Fruit fly (Drosophila melanogaster) whole organism, pupa: Measurements from ENCODE around the gene LManV.
A peak's percentile ranks its signal among the peaks of the same experiment; 100 is the strongest.

ENCODE experiments used
- CG10348 ChIP-seq: fragments of 200-800 bp; sonication (Bioruptor generic); IDR thresholded peaks from 2 replicates; pipeline ENCODE4 v1.3.6; 2022; ENCODE audit warnings: missing biosample characterization, missing genetic modification characterization
- CG12605 ChIP-seq: fragments of 200-800 bp; sonication (Bioruptor generic); IDR thresholded peaks from 2 replicates; pipeline ENCODE4 v1.3.6; 2022; ENCODE audit warnings: missing biosample characterization, missing genetic modification characterization
- CG13204 ChIP-seq: fragments of 200-800 bp; sonication (Bioruptor generic); optimal IDR thresholded peaks from 2 replicates; lab custom pipeline; 2018; ENCODE audit warnings: missing biosample characterization, mild to moderate bottlenecking, missing genetic modification characterization, moderate library complexity
- CG14655 ChIP-seq: fragments of 200-800 bp; sonication (Bioruptor generic); optimal IDR thresholded peaks from 3 replicates; lab custom pipeline; 2017; ENCODE audit warnings: mild to moderate bottlenecking, missing biosample characterization, missing genetic modification reagents, missing genetic modification characterization
- CG15710 ChIP-seq: fragments of 200-800 bp; sonication (Bioruptor generic); optimal IDR thresholded peaks from 2 replicates; lab custom pipeline; 2018; ENCODE audit warnings: missing biosample characterization, mild to moderate bottlenecking, missing genetic modification characterization, moderate library complexity
- CG17806 ChIP-seq: fragments of 200-800 bp; sonication (Bioruptor generic); optimal IDR thresholded peaks from 2 replicates; lab custom pipeline; 2018; ENCODE audit warnings: missing biosample characterization, mild to moderate bottlenecking, missing genetic modification characterization, moderate library complexity
- CG32121 ChIP-seq: fragments of 200-800 bp; sonication (Bioruptor generic); IDR thresholded peaks from 2 replicates; pipeline ENCODE4 v1.3.6; 2022; ENCODE audit warnings: missing biosample characterization, missing genetic modification characterization
- CG34367 ChIP-seq: fragments of 200-800 bp; sonication (Bioruptor generic); optimal IDR thresholded peaks from 2 replicates; lab custom pipeline; 2018; ENCODE audit warnings: missing biosample characterization, mild to moderate bottlenecking, missing genetic modification characterization
- CG4496 ChIP-seq: fragments of 200-800 bp; sonication (Bioruptor generic); IDR thresholded peaks from 3 replicates; pipeline ENCODE4 v1.3.6; 2022; ENCODE audit warnings: missing biosample characterization, missing genetic modification characterization
- CG8159 ChIP-seq: fragments of 200-800 bp; sonication (Bioruptor generic); optimal IDR thresholded peaks from 3 replicates; lab custom pipeline; 2018; ENCODE audit warnings: missing biosample characterization, mild to moderate bottlenecking, missing genetic modification characterization, moderate library complexity
- CG8301 ChIP-seq: fragments of 200-800 bp; sonication (Bioruptor generic); optimal IDR thresholded peaks from 2 replicates; lab custom pipeline; 2018; ENCODE audit warnings: missing biosample characterization, mild to moderate bottlenecking, missing genetic modification characterization
- CG9948 ChIP-seq: fragments of 200-800 bp; sonication (Bioruptor generic); optimal IDR thresholded peaks from 2 replicates; lab custom pipeline; 2018; ENCODE audit warnings: missing biosample characterization, mild to moderate bottlenecking, missing genetic modification characterization, moderate library complexity
- D1 ChIP-seq: fragments of 200-800 bp; sonication (Bioruptor generic); optimal IDR thresholded peaks from 2 replicates; lab custom pipeline; 2018; ENCODE audit warnings: missing biosample characterization, mild to moderate bottlenecking, missing genetic modification characterization, moderate library complexity
- EcR ChIP-seq: fragments of 200-800 bp; sonication (Bioruptor generic); optimal IDR thresholded peaks from 3 replicates; lab custom pipeline; 2019; ENCODE audit warnings: missing biosample characterization, missing genetic modification characterization, mild to moderate bottlenecking, moderate library complexity, missing genetic modification reagents
- Ets98B ChIP-seq: fragments of 200-800 bp; sonication (Bioruptor generic); IDR thresholded peaks from 2 replicates; pipeline ENCODE4 v1.3.6; 2022; ENCODE audit warnings: missing biosample characterization, missing genetic modification characterization
- Pif1A ChIP-seq: fragments of 200-800 bp; sonication (Bioruptor generic); optimal IDR thresholded peaks from 3 replicates; lab custom pipeline; 2016; ENCODE audit warnings: missing biosample characterization, missing genetic modification characterization
- Pif1B ChIP-seq: fragments of 200-800 bp; sonication (Bioruptor generic); optimal IDR thresholded peaks from 3 replicates; lab custom pipeline; 2016; ENCODE audit warnings: missing biosample characterization, missing genetic modification characterization
- Snoo ChIP-seq: fragments of 200-800 bp; sonication (Bioruptor generic); optimal IDR thresholded peaks from 3 replicates; lab custom pipeline; 2017; ENCODE audit warnings: missing biosample characterization, mild to moderate bottlenecking, missing genetic modification characterization, inconsistent platforms
- fd96Ca ChIP-seq: fragments of 200-800 bp; sonication (Bioruptor generic); IDR thresholded peaks from 3 replicates; pipeline ENCODE4 v1.3.6; 2022; ENCODE audit warnings: missing biosample characterization, missing genetic modification characterization
- gl ChIP-seq: fragments of 200-800 bp; sonication (Bioruptor generic); optimal IDR thresholded peaks from 2 replicates; lab custom pipeline; 2018; ENCODE audit warnings: missing biosample characterization, mild to moderate bottlenecking, missing genetic modification characterization
- rn ChIP-seq: fragments of 200-800 bp; sonication (Bioruptor generic); IDR thresholded peaks from 2 replicates; pipeline ENCODE4 v1.3.6; 2022; ENCODE audit warnings: missing biosample characterization, missing genetic modification characterization

Gene LManV

dm6 chr2L:8734998-8735397 lies 41.1 kb downstream of the LManV start:
- TF ChIP-seq CG34367 (tag; lab: Kevin White, UChicago) (no peak), Ets98B (no peak), CG9948 (tag; lab: Kevin White, UChicago) (no peak), Pif1B (GFP tag; lab: Kevin White, UChicago) (no peak), fd96Ca (no peak), CG8159 (tag; lab: Kevin White, UChicago) (no peak), EcR (GFP tag; lab: Kevin White, UChicago) (no peak), CG17806 (tag; lab: Kevin White, UChicago) (no peak), gl (tag; lab: Kevin White, UChicago) (no peak), D1 (no peak), CG32121 (GFP tag; lab: Robert Waterston, UW) (no peak), CG10348 (GFP tag; lab: Robert Waterston, UW) (no peak), CG8301 (tag; lab: Kevin White, UChicago) (no peak), CG12605 (GFP tag; lab: Robert Waterston, UW) (no peak), CG4496 (GFP tag; lab: Robert Waterston, UW) (no peak), rn (GFP tag; lab: Robert Waterston, UW) (no peak)

- TF ChIP-seq EcR (GFP tag; lab: Kevin White, UChicago) (no peak), CG17806 (tag; lab: Kevin White, UChicago) (no peak), CG14655 (no peak), CG34367 (tag; lab: Kevin White, UChicago) (no peak), CG32121 (GFP tag; lab: Robert Waterston, UW) (no peak), CG13204 (GFP tag; lab: Kevin White, UChicago) (no peak), gl (tag; lab: Kevin White, UChicago) (no peak), CG8301 (tag; lab: Kevin White, UChicago) (no peak), CG12605 (GFP tag; lab: Robert Waterston, UW) (no peak), CG9948 (tag; lab: Kevin White, UChicago) (no peak), Ets98B (no peak), CG8159 (tag; lab: Kevin White, UChicago) (no peak), fd96Ca (no peak), D1 (no peak), CG4496 (GFP tag; lab: Robert Waterston, UW) (no peak), CG15710 (tag; lab: Kevin White, UChicago) (no peak), CG10348 (GFP tag; lab: Robert Waterston, UW) (no peak), Pif1B (GFP tag; lab: Kevin White, UChicago) (no peak), Snoo (tag; lab: Kevin White, UChicago) (no peak), Pif1A (GFP tag; lab: Kevin White, UChicago) (no peak)
Observed at dm6 chr2L:8734304-8734703, 41.8 kb downstream of the LManV start.

dm6 chr2L:8732702-8733101 lies 43.4 kb downstream of the LManV start:
- TF ChIP-seq CG13204 (GFP tag; lab: Kevin White, UChicago): no peak
- TF ChIP-seq Ets98B: 0 out of 2 replicates have a peak, but pooled peaks have one; percentile 27
- peak; percentile 6 for TF ChIP-seq CG9948 (tag; lab: Kevin White, UChicago)
- TF ChIP-seq Pif1A (GFP tag; lab: Kevin White, UChicago): peak; percentile 7
- TF ChIP-seq CG15710 (tag; lab: Kevin White, UChicago): no peak
- TF ChIP-seq, all 21 proteins: peak for 3
